Worm (Caenorhabditis elegans): ENCODE results near the gene T14G8.2.

DNA sequence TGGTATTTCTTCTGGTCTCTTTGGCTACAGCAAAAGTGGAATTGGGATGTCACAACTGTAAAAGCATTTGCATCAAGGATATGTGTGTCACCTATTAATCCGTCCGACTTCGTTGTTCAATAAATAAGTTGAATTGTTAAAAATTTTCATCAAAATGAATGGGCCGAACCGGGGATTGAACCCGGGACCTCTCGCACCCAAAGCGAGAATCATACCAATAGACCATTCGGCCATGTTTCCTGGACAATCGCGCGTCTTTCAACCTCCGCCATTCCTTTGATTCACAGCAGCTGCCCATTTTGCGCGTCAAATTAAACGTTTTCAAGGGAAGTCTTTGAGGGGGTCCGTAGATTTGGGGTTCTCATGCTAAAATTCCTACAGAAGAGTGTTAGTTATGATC is 3.1 kb upstream of the T14G8.2 start:
- TF ChIP-seq snpc-1.1 (tag; optimal IDR thresholded peaks at IDR 0.05; ENCODE audit: insufficient read depth) (no peak), tbx-9 (tag; optimal IDR thresholded peaks at IDR 0.05; ENCODE audit: borderline replicate concordance) (no peak)

Data from whole organism, young adult.